Fruit fly (Drosophila melanogaster): ENCODE measurements around the gene croc.
A peak's percentile ranks its signal among the peaks of the same experiment; 100 is the strongest.

croc gene

dm6 chr3L:21479636-21480035, 3.4 kb upstream of the croc start (continued):
- TF ChIP-seq hth (optimal IDR thresholded peaks at IDR 0.05) (no peak), CG4854 (GFP tag; optimal IDR thresholded peaks at IDR 0.05) (no peak), CG17912 (GFP tag; optimal IDR thresholded peaks at IDR 0.05) (peak; percentile 26), Oaz (GFP tag; IDR thresholded peaks at IDR 0.05) (no peak), PHDP (tag; optimal IDR thresholded peaks at IDR 0.05) (no peak), sug (tag; optimal IDR thresholded peaks at IDR 0.05) (no peak), exex (tag; optimal IDR thresholded peaks at IDR 0.05) (no peak), CG2202 (tag; optimal IDR thresholded peaks at IDR 0.05) (peak; percentile 25), ftz-f1 (GFP tag; optimal IDR thresholded peaks at IDR 0.05) (no peak), lola (GFP tag; optimal IDR thresholded peaks at IDR 0.05) (no peak), sisA (GFP tag; IDR thresholded peaks at IDR 0.05) (no peak), CG10321 (GFP tag; IDR thresholded peaks at IDR 0.05) (peak; percentile 92), ato (GFP tag; IDR thresholded peaks at IDR 0.05; ENCODE audit: partially characterized antibody) (no peak), CG31388 (GFP tag; optimal IDR thresholded peaks at IDR 0.05) (no peak), CG10267 (tag; optimal IDR thresholded peaks at IDR 0.05) (no peak), HLH54F (GFP tag; optimal IDR thresholded peaks at IDR 0.05) (no peak), E2f2 (GFP tag; IDR thresholded peaks at IDR 0.05) (peak; percentile 18; the same call in 1 of the 2 replicates), HLH3B (GFP tag; IDR thresholded peaks at IDR 0.05) (peak; percentile 63; the same call in 1 of the 2 replicates), CG33213 (GFP tag; optimal IDR thresholded peaks at IDR 0.05) (no peak), Hr39 (optimal IDR thresholded peaks at IDR 0.05) (no peak), Doc2 (GFP tag; IDR thresholded peaks at IDR 0.05) (no peak), CG3065 (GFP tag; optimal IDR thresholded peaks at IDR 0.05) (peak; percentile 76), gsb-n (tag; optimal IDR thresholded peaks at IDR 0.05) (peak; percentile 36), CG14441 (GFP tag; IDR thresholded peaks at IDR 0.05) (no peak), Ravus (GFP tag; IDR thresholded peaks at IDR 0.05) (no peak), CG8924 (tag; optimal IDR thresholded peaks at IDR 0.05) (peak; percentile 16), CG6791 (GFP tag; IDR thresholded peaks at IDR 0.05; ENCODE audit: partially characterized antibody) (no peak), CG12219 (GFP tag; optimal IDR thresholded peaks at IDR 0.05) (peak; percentile 44), HmgZ (tag; optimal IDR thresholded peaks at IDR 0.05) (no peak), sob (GFP tag; IDR thresholded peaks at IDR 0.05) (0 out of 2 replicates have a peak, but pooled peaks have one; percentile 11), wor (GFP tag; IDR thresholded peaks at IDR 0.05) (no peak), vfl (GFP tag; optimal IDR thresholded peaks at IDR 0.05) (no peak), CG10147 (GFP tag; optimal IDR thresholded peaks at IDR 0.05) (no peak), CG9609 (GFP tag; optimal IDR thresholded peaks at IDR 0.05) (no peak), CG12942 (GFP tag; optimal IDR thresholded peaks at IDR 0.05) (no peak), Fer1 (GFP tag; optimal IDR thresholded peaks at IDR 0.05) (no peak), CG13424 (tag; optimal IDR thresholded peaks at IDR 0.05) (no peak), amos (GFP tag; IDR thresholded peaks at IDR 0.05; ENCODE audit: partially characterized antibody) (no peak), Atf3 (GFP tag; optimal IDR thresholded peaks at IDR 0.05) (no peak), CG6689 (GFP tag; IDR thresholded peaks at IDR 0.05) (no peak), CG42726 (GFP tag; IDR thresholded peaks at IDR 0.05; ENCODE audit: partially characterized antibody) (0 out of 2 replicates have a peak, but pooled peaks have one; percentile 6), CG10654 (GFP tag; optimal IDR thresholded peaks at IDR 0.05) (no peak), MBD-R2 (GFP tag; IDR thresholded peaks at IDR 0.05) (no peak), CG3838 (GFP tag; optimal IDR thresholded peaks at IDR 0.05) (no peak), CG5245 (GFP tag; optimal IDR thresholded peaks at IDR 0.05) (no peak), CG13287 (GFP tag; IDR thresholded peaks at IDR 0.05; ENCODE audit: partially characterized antibody) (no peak), CG10979 (tag; optimal IDR thresholded peaks at IDR 0.05) (peak; percentile 49), p53 (GFP tag; optimal IDR thresholded peaks at IDR 0.05) (no peak), CG2875 (GFP tag; optimal IDR thresholded peaks at IDR 0.05) (peak; percentile 62), zen2 (GFP tag; IDR thresholded peaks at IDR 0.05; ENCODE audit: partially characterized antibody) (no peak), kah (GFP tag; optimal IDR thresholded peaks at IDR 0.05) (peak; percentile 41), CG30020 (tag; optimal IDR thresholded peaks at IDR 0.05) (no peak)
